Fruit fly (Drosophila melanogaster) whole organism, embryonic: ENCODE measurements around the gene CG8952.

Experiments used
- CG10267 ChIP-seq: fragments of 200-800 bp; sonication (Bioruptor generic); optimal IDR thresholded peaks from 2 replicates; lab custom pipeline; 2018; ENCODE audit warnings: missing biosample characterization, mild to moderate bottlenecking, missing genetic modification characterization, moderate library complexity
- CG11398 ChIP-seq: fragments of 200-800 bp; sonication (Bioruptor generic); optimal IDR thresholded peaks from 2 replicates; lab custom pipeline; 2016; ENCODE audit warnings: missing biosample characterization, missing genetic modification characterization
- CG12219 ChIP-seq: fragments of 200-800 bp; sonication (Bioruptor generic); optimal IDR thresholded peaks from 3 replicates; lab custom pipeline; 2018; ENCODE audit warnings: missing biosample characterization, mild to moderate bottlenecking, missing genetic modification characterization
- CG12391 ChIP-seq: fragments of 200-800 bp; sonication (Bioruptor generic); optimal IDR thresholded peaks from 3 replicates; lab custom pipeline; 2018; ENCODE audit warnings: missing biosample characterization, mild to moderate bottlenecking, missing genetic modification characterization, moderate library complexity
- CG14710 ChIP-seq: fragments of 200-800 bp; sonication (Bioruptor generic); optimal IDR thresholded peaks from 3 replicates; lab custom pipeline; 2019; ENCODE audit warnings: missing biosample characterization, mild to moderate bottlenecking, missing genetic modification characterization, moderate library complexity
- CG16779 ChIP-seq: fragments of 200-800 bp; sonication (Bioruptor generic); IDR thresholded peaks from 2 replicates; pipeline ENCODE4 v1.3.6; 2022; ENCODE audit warnings: missing biosample characterization, missing genetic modification characterization
- CG16813 ChIP-seq: fragments of 200-800 bp; sonication (Bioruptor generic); IDR thresholded peaks from 3 replicates; pipeline ENCODE4 v1.3.6; 2022; ENCODE audit warnings: missing biosample characterization, missing genetic modification characterization; ENCODE audit not compliant: partially characterized antibody
- CG17359 ChIP-seq: fragments of 200-800 bp; sonication (Bioruptor generic); optimal IDR thresholded peaks from 3 replicates; lab custom pipeline; 2018; ENCODE audit warnings: missing biosample characterization, mild to moderate bottlenecking, missing genetic modification characterization, moderate library complexity
- CG17385 ChIP-seq: fragments of 200-800 bp; sonication (Bioruptor generic); optimal IDR thresholded peaks from 3 replicates; lab custom pipeline; 2018; ENCODE audit warnings: missing biosample characterization, mild to moderate bottlenecking, missing genetic modification characterization
- CG17912 ChIP-seq: fragments of 200-800 bp; sonication (Bioruptor generic); optimal IDR thresholded peaks from 2 replicates; lab custom pipeline; 2018; ENCODE audit warnings: missing biosample characterization, mild to moderate bottlenecking, missing genetic modification characterization
- CG18011 ChIP-seq: fragments of 200-800 bp; sonication (Bioruptor generic); optimal IDR thresholded peaks from 2 replicates; lab custom pipeline; 2017; ENCODE audit warnings: missing biosample characterization, missing genetic modification characterization, mild to moderate bottlenecking, moderate library complexity, missing genotype
- CG2116 ChIP-seq: fragments of 200-800 bp; sonication (Bioruptor generic); optimal IDR thresholded peaks from 3 replicates; lab custom pipeline; 2018; ENCODE audit warnings: missing biosample characterization, mild to moderate bottlenecking, missing genetic modification characterization
- CG30020 ChIP-seq: fragments of 200-800 bp; optimal IDR thresholded peaks from 2 replicates; lab custom pipeline; 2019; ENCODE audit warnings: missing biosample characterization, mild to moderate bottlenecking, missing genetic modification characterization, moderate library complexity
- CG3995 ChIP-seq: fragments of 200-800 bp; sonication (Bioruptor generic); optimal IDR thresholded peaks from 3 replicates; lab custom pipeline; 2016; ENCODE audit warnings: missing biosample characterization, missing genetic modification characterization
- CG4328 ChIP-seq: fragments of 200-800 bp; sonication (Bioruptor generic); optimal IDR thresholded peaks from 3 replicates; lab custom pipeline; 2017; ENCODE audit warnings: missing biosample characterization, missing genetic modification reagents, missing genetic modification characterization
- CG5180 ChIP-seq: fragments of 200-800 bp; sonication (Bioruptor generic); optimal IDR thresholded peaks from 3 replicates; lab custom pipeline; 2017; ENCODE audit warnings: missing biosample characterization, missing genetic modification characterization, mild to moderate bottlenecking, moderate library complexity, missing genetic modification reagents
- CG7963 ChIP-seq: fragments of 200-800 bp; sonication (Bioruptor generic); IDR thresholded peaks from 3 replicates; pipeline ENCODE4 v1.3.6; 2022; ENCODE audit warnings: missing biosample characterization, missing genetic modification characterization; ENCODE audit not compliant: partially characterized antibody
- CG8924 ChIP-seq: fragments of 200-800 bp; optimal IDR thresholded peaks from 3 replicates; lab custom pipeline; 2019; ENCODE audit warnings: missing biosample characterization, mild to moderate bottlenecking, missing genetic modification characterization, moderate library complexity
- Dbx ChIP-seq: fragments of 200-800 bp; sonication (Bioruptor generic); IDR thresholded peaks from 3 replicates; pipeline ENCODE4 v1.3.6; 2022; ENCODE audit warnings: missing biosample characterization, missing genetic modification characterization
- Dll ChIP-seq: fragments of 200-800 bp; sonication (Bioruptor generic); IDR thresholded peaks from 4 replicates; pipeline ENCODE4 v1.3.6; 2022; ENCODE audit warnings: missing biosample characterization, missing genetic modification characterization; ENCODE audit not compliant: partially characterized antibody
- HLH4C ChIP-seq: fragments of 200-800 bp; sonication (Bioruptor generic); IDR thresholded peaks from 3 replicates; pipeline ENCODE4 v1.3.6; 2022; ENCODE audit warnings: missing biosample characterization, missing genetic modification characterization; ENCODE audit not compliant: partially characterized antibody
- Hey ChIP-seq: fragments of 200-800 bp; sonication (Bioruptor generic); optimal IDR thresholded peaks from 3 replicates; lab custom pipeline; 2018; ENCODE audit warnings: missing biosample characterization, mild to moderate bottlenecking, missing genetic modification characterization
- Nf-YB ChIP-seq: fragments of 200-800 bp; sonication (Bioruptor generic); optimal IDR thresholded peaks from 3 replicates; lab custom pipeline; 2019; ENCODE audit warnings: missing biosample characterization, mild to moderate bottlenecking, missing genetic modification characterization, moderate library complexity
- Oli ChIP-seq: fragments of 200-800 bp; sonication (Bioruptor generic); optimal IDR thresholded peaks from 2 replicates; lab custom pipeline; 2018; ENCODE audit warnings: missing biosample characterization, mild to moderate bottlenecking, missing genetic modification characterization, moderate library complexity
- Sry-δ ChIP-seq: fragments of 200-800 bp; sonication (Bioruptor generic); optimal IDR thresholded peaks from 2 replicates; lab custom pipeline; 2016; ENCODE audit warnings: missing biosample characterization, missing genetic modification characterization
- Vsx1 ChIP-seq: fragments of 200-800 bp; sonication (Bioruptor generic); optimal IDR thresholded peaks from 2 replicates; lab custom pipeline; 2017; ENCODE audit warnings: missing biosample characterization, mild to moderate bottlenecking, missing genetic modification characterization, missing genetic modification reagents
- abd-A ChIP-seq: fragments of 200-800 bp; sonication (Bioruptor generic); optimal IDR thresholded peaks from 3 replicates; lab custom pipeline; 2019; ENCODE audit warnings: missing biosample characterization, mild to moderate bottlenecking, missing genetic modification characterization, moderate library complexity
- bbx ChIP-seq: fragments of 200-800 bp; sonication (Bioruptor generic); IDR thresholded peaks from 2 replicates; pipeline ENCODE4 v1.3.6; 2022; ENCODE audit warnings: missing biosample characterization, missing genetic modification characterization; ENCODE audit not compliant: partially characterized antibody
- bowl ChIP-seq: fragments of 200-800 bp; sonication (Bioruptor generic); IDR thresholded peaks from 2 replicates; pipeline ENCODE4 v1.3.6; 2022; ENCODE audit warnings: missing biosample characterization, missing genetic modification characterization
- btn ChIP-seq: fragments of 200-800 bp; sonication (Bioruptor generic); optimal IDR thresholded peaks from 2 replicates; lab custom pipeline; 2016; ENCODE audit warnings: missing biosample characterization, missing genetic modification characterization
- croc ChIP-seq: fragments of 200-800 bp; sonication (Bioruptor generic); conservative IDR thresholded peaks from 3 replicates; pipeline ENCODE4 v1.3.6; 2022; ENCODE audit warnings: missing biosample characterization, missing genetic modification characterization
- emc ChIP-seq: fragments of 200-800 bp; sonication (Bioruptor generic); optimal IDR thresholded peaks from 2 replicates; lab custom pipeline; 2016; ENCODE audit warnings: missing biosample characterization, missing genetic modification characterization
- ems ChIP-seq: fragments of 200-800 bp; sonication (Bioruptor generic); optimal IDR thresholded peaks from 3 replicates; lab custom pipeline; 2016; ENCODE audit warnings: missing biosample characterization, missing genetic modification characterization
- exex ChIP-seq: fragments of 200-800 bp; sonication (Bioruptor generic); optimal IDR thresholded peaks from 4 replicates; lab custom pipeline; 2018; ENCODE audit warnings: missing biosample characterization, mild to moderate bottlenecking, missing genetic modification characterization, moderate library complexity
- eyg ChIP-seq: fragments of 200-800 bp; sonication (Bioruptor generic); optimal IDR thresholded peaks from 3 replicates; lab custom pipeline; 2016; ENCODE audit warnings: missing biosample characterization, missing genetic modification characterization
- fd3F ChIP-seq: fragments of 200-800 bp; sonication (Bioruptor generic); optimal IDR thresholded peaks from 2 replicates; lab custom pipeline; 2018; ENCODE audit warnings: missing biosample characterization, mild to moderate bottlenecking, missing genetic modification characterization, moderate library complexity
- lab ChIP-seq: fragments of 200-800 bp; sonication (Bioruptor generic); optimal IDR thresholded peaks from 3 replicates; lab custom pipeline; 2017; ENCODE audit warnings: missing biosample characterization, missing genetic modification characterization, mild to moderate bottlenecking, moderate library complexity, missing genetic modification reagents
- p53 ChIP-seq: fragments of 200-800 bp; sonication (Bioruptor generic); optimal IDR thresholded peaks from 2 replicates; lab custom pipeline; 2016; ENCODE audit warnings: missing biosample characterization, missing genetic modification characterization
- row ChIP-seq: fragments of 200-800 bp; sonication (Bioruptor generic); IDR thresholded peaks from 3 replicates; pipeline ENCODE4 v1.3.6; 2022; ENCODE audit warnings: missing biosample characterization, missing genetic modification characterization
- sens ChIP-seq: fragments of 200-800 bp; sonication (Bioruptor generic); peaks from one replicate; lab custom pipeline; 2016; ENCODE audit warnings: missing biosample characterization, missing genetic modification characterization
- sens-2 ChIP-seq: fragments of 200-800 bp; sonication (Bioruptor generic); IDR thresholded peaks from 2 replicates; pipeline ENCODE4 v1.3.6; 2022; ENCODE audit warnings: missing biosample characterization, missing genetic modification characterization
- slbo ChIP-seq: fragments of 200-800 bp; sonication (Bioruptor generic); IDR thresholded peaks from 2 replicates; pipeline ENCODE4 v1.3.6; 2022; ENCODE audit warnings: missing biosample characterization, missing genetic modification characterization
- sug ChIP-seq: fragments of 200-800 bp; optimal IDR thresholded peaks from 2 replicates; lab custom pipeline; 2019; ENCODE audit warnings: missing biosample characterization, mild to moderate bottlenecking, missing genetic modification characterization, moderate library complexity
- tap ChIP-seq: fragments of 200-800 bp; optimal IDR thresholded peaks from 3 replicates; lab custom pipeline; 2019; ENCODE audit warnings: missing biosample characterization, mild to moderate bottlenecking, missing genetic modification characterization, moderate library complexity
- tin ChIP-seq: fragments of 200-800 bp; sonication (Bioruptor generic); optimal IDR thresholded peaks from 3 replicates; lab custom pipeline; 2016; ENCODE audit warnings: missing biosample characterization, missing genetic modification characterization
- tll ChIP-seq, 2 experiments: fragments of 200-800 bp in 1 of 2; fragments of >200 bp in 1 of 2; sonication (Bioruptor generic) in 1 of 2; optimal IDR thresholded peaks; 2 replicates each; lab custom pipeline; 2017 to 2019; ENCODE audit warnings: missing biosample characterization in 2 of 2, missing genetic modification characterization in 2 of 2, mild to moderate bottlenecking in 1 of 2, moderate library complexity in 1 of 2
- trem ChIP-seq: fragments of 200-800 bp; optimal IDR thresholded peaks from 3 replicates; lab custom pipeline; 2019; ENCODE audit warnings: missing biosample characterization, mild to moderate bottlenecking, missing genetic modification characterization, moderate library complexity
- tup ChIP-seq: fragments of 200-800 bp; sonication (Bioruptor generic); optimal IDR thresholded peaks from 2 replicates; lab custom pipeline; 2016; ENCODE audit warnings: missing biosample characterization, mild to moderate bottlenecking, missing genetic modification characterization, moderate library complexity
- vfl ChIP-seq: fragments of 200-800 bp; sonication (Bioruptor generic); optimal IDR thresholded peaks from 2 replicates; lab custom pipeline; 2016; ENCODE audit warnings: missing biosample characterization, missing genetic modification characterization
- vvl ChIP-seq: fragments of 200-800 bp; sonication (Bioruptor generic); IDR thresholded peaks from 2 replicates; pipeline ENCODE4 v1.3.6; 2022; ENCODE audit warnings: missing biosample characterization, missing genetic modification characterization

CG8952 gene

dm6 chrX:15738890-15739550 is 27.2 kb downstream of the CG8952 start, which contains the start of the genes CG11679 and CG8206 (continued):
- TF ChIP-seq abd-A (no peak), CG16813 (GFP tag; lab: Robert Waterston, UW) (peak; percentile 39; the same call in 2 of the 3 replicates), slbo (no peak), lab (GFP tag; lab: Kevin White, UChicago) (no peak), tin (GFP tag; lab: Kevin White, UChicago) (peak; percentile 6), vfl (no peak), tll (GFP tag; optimal IDR thresholded peaks at IDR 0.05; lab: Kevin White, UChicago) (peak in 1 of 2 experiments; percentile 36), HLH4C (peak; percentile 53; the same call in 2 of the 3 replicates), CG18011 (GFP tag; lab: Kevin White, UChicago) (no peak), Vsx1 (GFP tag; lab: Kevin White, UChicago) (no peak), bbx (GFP tag; lab: Robert Waterston, UW) (peak; percentile 32; the same call in 1 of the 2 replicates), Nf-YB (GFP tag; lab: Kevin White, UChicago) (no peak), vvl (GFP tag; lab: Robert Waterston, UW) (no peak), fd3F (GFP tag; lab: Kevin White, UChicago) (no peak), Dbx (GFP tag; lab: Robert Waterston, UW) (no peak), sens-2 (GFP tag; lab: Robert Waterston, UW) (no peak), tup (GFP tag; lab: Kevin White, UChicago) (no peak), CG12219 (GFP tag; lab: Kevin White, UChicago) (no peak), p53 (no peak), CG7963 (0 out of 3 replicates have a peak, but pooled peaks have one; percentile 19), ems (GFP tag; lab: Kevin White, UChicago) (no peak), exex (tag; lab: Kevin White, UChicago) (peak; percentile 26), btn (no peak), Oli (no peak), CG17359 (tag; lab: Kevin White, UChicago) (no peak), CG17912 (GFP tag; lab: Kevin White, UChicago) (peak; percentile 9), eyg (GFP tag; lab: Kevin White, UChicago) (no peak), CG16779 (GFP tag; lab: Robert Waterston, UW) (no peak), CG8924 (no peak), CG11398 (GFP tag; lab: Kevin White, UChicago) (no peak), croc (no peak), emc (GFP tag; lab: Kevin White, UChicago) (no peak), tap (no peak)

dm6 chrX:15737110-15737509 is 29.1 kb downstream of the CG8952 start, which contains the start of gene Arp6:
TSS of gene Arp6 (minus strand) at chrX:15737120.
- TF ChIP-seq CG17385 (GFP tag; lab: Kevin White, UChicago) (no peak), CG4328 (GFP tag; lab: Kevin White, UChicago) (no peak), CG3995 (GFP tag; lab: Kevin White, UChicago) (peak; percentile 65), CG30020 (tag; lab: Kevin White, UChicago) (peak; percentile 1), bowl (GFP tag; lab: Robert Waterston, UW) (no peak), CG12391 (no peak), row (peak; percentile 61), trem (tag; lab: Kevin White, UChicago) (peak; percentile 29), CG5180 (no peak), CG2116 (GFP tag; lab: Kevin White, UChicago) (peak; percentile 40), Hey (tag; lab: Kevin White, UChicago) (no peak), Sry-δ (peak; percentile 7), Dll (GFP tag; lab: Robert Waterston, UW) (0 out of 4 replicates have a peak, but pooled peaks have one; percentile 42), sug (tag; lab: Kevin White, UChicago) (peak; percentile 6), sens (GFP tag; lab: Kevin White, UChicago) (peak; percentile 43), CG10267 (tag; lab: Kevin White, UChicago) (peak; percentile 38), CG14710 (peak; percentile 26)
